Fruit fly (Drosophila melanogaster): ENCODE measurements around the gene RecQ5.

The RecQ5 gene

dm6 chr3L:14611406-14612335 is 20.2 kb downstream of the RecQ5 start (continued):
- peak; percentile 16 for TF ChIP-seq CG15696 (tag; optimal IDR thresholded peaks at IDR 0.05)
- no peak for TF ChIP-seq ato (GFP tag; IDR thresholded peaks at IDR 0.05; ENCODE audit: partially characterized antibody)
- TF ChIP-seq insv (GFP tag; optimal IDR thresholded peaks at IDR 0.05), result no peak
- no peak for TF ChIP-seq CG9817 (tag; optimal IDR thresholded peaks at IDR 0.05)
- TF ChIP-seq CG8388 (GFP tag; optimal IDR thresholded peaks at IDR 0.05), result peak; percentile 26
- no peak for TF ChIP-seq BtbVII (GFP tag; optimal IDR thresholded peaks at IDR 0.05)
- TF ChIP-seq CG12744 (GFP tag; optimal IDR thresholded peaks at IDR 0.05), result no peak
- TF ChIP-seq Nf-YA (GFP tag; IDR thresholded peaks at IDR 0.05), result no peak
- TF ChIP-seq CG12769 (tag; optimal IDR thresholded peaks at IDR 0.05), result no peak
- no peak for TF ChIP-seq CG18764 (GFP tag; optimal IDR thresholded peaks at IDR 0.05)
- TF ChIP-seq slbo (GFP tag; IDR thresholded peaks at IDR 0.05), result no peak
- no peak for TF ChIP-seq stc (GFP tag; IDR thresholded peaks at IDR 0.05)
- TF ChIP-seq sens-2 (GFP tag; IDR thresholded peaks at IDR 0.05), result no peak
- TF ChIP-seq CG4820 (GFP tag; optimal IDR thresholded peaks at IDR 0.05), result no peak
- no peak for TF ChIP-seq lilli (GFP tag; optimal IDR thresholded peaks at IDR 0.05)
- TF ChIP-seq CG3281 (GFP tag; optimal IDR thresholded peaks at IDR 0.05), result no peak
- TF ChIP-seq CrebB (tag; optimal IDR thresholded peaks at IDR 0.05), result no peak
- TF ChIP-seq tap (tag; optimal IDR thresholded peaks at IDR 0.05), result no peak
- TF ChIP-seq unc-4 (GFP tag; IDR thresholded peaks at IDR 0.05; ENCODE audit: partially characterized antibody), result no peak
- TF ChIP-seq CG3847 (GFP tag; IDR thresholded peaks at IDR 0.05), result no peak
- no peak for TF ChIP-seq NfI (GFP tag; optimal IDR thresholded peaks at IDR 0.05)
- no peak for TF ChIP-seq Scr (GFP tag; IDR thresholded peaks at IDR 0.05; ENCODE audit: partially characterized antibody)
- TF ChIP-seq toy (GFP tag; IDR thresholded peaks at IDR 0.05), result no peak
- no peak for TF ChIP-seq Neu2 (GFP tag; optimal IDR thresholded peaks at IDR 0.05; ENCODE audit: borderline replicate concordance)
- no peak for TF ChIP-seq hth (optimal IDR thresholded peaks at IDR 0.05)
- TF ChIP-seq slp2 (GFP tag; optimal IDR thresholded peaks at IDR 0.05), result no peak
- TF ChIP-seq corto (GFP tag; optimal IDR thresholded peaks at IDR 0.05), result no peak
- no peak for TF ChIP-seq lov (optimal IDR thresholded peaks at IDR 0.05)
- TF ChIP-seq lov (GFP tag; IDR thresholded peaks at IDR 0.05), result no peak
- 0 out of 3 replicates have a peak, but pooled peaks have one; percentile 7 for TF ChIP-seq CG6791 (GFP tag; IDR thresholded peaks at IDR 0.05; ENCODE audit: partially characterized antibody)
- no peak for TF ChIP-seq H15 (GFP tag; IDR thresholded peaks at IDR 0.05)
- TF ChIP-seq Doc3 (GFP tag; IDR thresholded peaks at IDR 0.05; ENCODE audit: partially characterized antibody), result no peak
- TF ChIP-seq en (GFP tag; optimal IDR thresholded peaks at IDR 0.05), result no peak
- TF ChIP-seq CG7839 (tag; optimal IDR thresholded peaks at IDR 0.05), result peak; percentile 39
- TF ChIP-seq CG2875 (GFP tag; optimal IDR thresholded peaks at IDR 0.05), result no peak
- no peak for TF ChIP-seq Lpt (GFP tag; optimal IDR thresholded peaks at IDR 0.05)
- TF ChIP-seq Dek (tag; optimal IDR thresholded peaks at IDR 0.05), result no peak
- TF ChIP-seq crol (GFP tag; IDR thresholded peaks at IDR 0.05), result peak; percentile 39; the same call in 1 of the 2 replicates
- no peak for TF ChIP-seq pho (GFP tag; optimal IDR thresholded peaks at IDR 0.05)
- TF ChIP-seq CG18262 (tag; optimal IDR thresholded peaks at IDR 0.05), result peak; percentile 81
- TF ChIP-seq unpg (GFP tag; optimal IDR thresholded peaks at IDR 0.05), result peak; percentile 13
- TF ChIP-seq E2f2 (GFP tag; IDR thresholded peaks at IDR 0.05), result no peak
- TF ChIP-seq Deaf1 (tag; optimal IDR thresholded peaks at IDR 0.05), result peak; percentile 9
